Fruit fly (Drosophila melanogaster) whole organism, prepupa: ENCODE results near the gene hng2.

Experiments
- Blimp-1 ChIP-seq: fragments of 200-800 bp; sonication (Bioruptor generic); optimal IDR thresholded peaks from 3 replicates; lab custom pipeline; 2017; ENCODE audit warnings: missing biosample characterization, missing genetic modification characterization, mild to moderate bottlenecking, moderate library complexity, missing genetic modification reagents
- CG10669 ChIP-seq: fragments of 200-800 bp; sonication (Bioruptor generic); optimal IDR thresholded peaks from 3 replicates; lab custom pipeline; 2018; ENCODE audit warnings: missing biosample characterization, mild to moderate bottlenecking, missing genetic modification characterization, moderate library complexity
- CG3919 ChIP-seq: fragments of 200-800 bp; sonication (Bioruptor generic); optimal IDR thresholded peaks from 3 replicates; lab custom pipeline; 2016; ENCODE audit warnings: missing biosample characterization, missing genetic modification characterization
- CG6276 ChIP-seq: fragments of 200-800 bp; sonication (Bioruptor generic); optimal IDR thresholded peaks from 2 replicates; lab custom pipeline; 2017; ENCODE audit warnings: missing biosample characterization, mild to moderate bottlenecking, missing genetic modification characterization
- CG6854 ChIP-seq: fragments of 200-800 bp; sonication (Bioruptor generic); optimal IDR thresholded peaks from 2 replicates; lab custom pipeline; 2017; ENCODE audit warnings: missing biosample characterization, mild to moderate bottlenecking, missing genetic modification characterization
- Eip93F ChIP-seq: fragments of 200-800 bp; sonication (Bioruptor generic); optimal IDR thresholded peaks from 2 replicates; lab custom pipeline; 2016; ENCODE audit warnings: missing biosample characterization, mild to moderate bottlenecking, missing genetic modification characterization
- Gug ChIP-seq: fragments of 200-800 bp; sonication (Bioruptor generic); IDR thresholded peaks from 2 replicates; pipeline ENCODE4 v1.3.6; 2022; ENCODE audit warnings: missing biosample characterization, missing genetic modification characterization
- achi ChIP-seq: fragments of 200-800 bp; sonication (Bioruptor generic); optimal IDR thresholded peaks from 3 replicates; lab custom pipeline; 2016; ENCODE audit warnings: missing biosample characterization, missing genetic modification characterization
- fkh ChIP-seq: fragments of 200-800 bp; sonication (Bioruptor generic); optimal IDR thresholded peaks from 3 replicates; lab custom pipeline; 2017; ENCODE audit warnings: missing biosample characterization, mild to moderate bottlenecking, missing genetic modification characterization, moderate library complexity
- net ChIP-seq: fragments of 200-800 bp; sonication (Bioruptor generic); optimal IDR thresholded peaks from 3 replicates; lab custom pipeline; 2016; ENCODE audit warnings: missing biosample characterization, missing genetic modification characterization
- spab ChIP-seq: fragments of 200-800 bp; sonication (Bioruptor generic); optimal IDR thresholded peaks from 2 replicates; lab custom pipeline; 2017; ENCODE audit warnings: missing biosample characterization, mild to moderate bottlenecking, missing genetic modification characterization, missing genetic modification reagents
- svp ChIP-seq: fragments of 200-800 bp; sonication (Bioruptor generic); peaks from one replicate; lab custom pipeline; 2016; ENCODE audit warnings: missing biosample characterization, missing genetic modification characterization

- peak; percentile 4 for TF ChIP-seq svp
- no peak for TF ChIP-seq Blimp-1 (GFP tag; lab: Kevin White, UChicago)
- no peak for TF ChIP-seq net (GFP tag; lab: Kevin White, UChicago)
- TF ChIP-seq CG10669, result no peak
- TF ChIP-seq spab, result no peak
- TF ChIP-seq CG3919 (GFP tag; lab: Kevin White, UChicago), result no peak
- TF ChIP-seq fkh (GFP tag; lab: Kevin White, UChicago), result peak; percentile 6
- TF ChIP-seq Gug, result no peak
- TF ChIP-seq CG6276, result no peak
- no peak for TF ChIP-seq Eip93F (GFP tag; lab: Kevin White, UChicago)
- TF ChIP-seq CG6854, result peak; percentile 12
- no peak for TF ChIP-seq achi
Observed at dm6 chr3R:8807831-8808517, 1.9 kb downstream of the hng2 start.
